Worm (Caenorhabditis elegans): ENCODE results near the gene frpr-9.

ce11 chrV:11009124-11009524, 17.2 kb downstream of the frpr-9 start:
- no peak for TF ChIP-seq nhr-11 (tag; optimal IDR thresholded peaks at IDR 0.05)
- no peak for TF ChIP-seq aly-2 (tag; optimal IDR thresholded peaks at IDR 0.05)

Data from whole organism, L2 larva.